Fruit fly (Drosophila melanogaster): ENCODE data around the gene Gale.

The Gale gene

dm6 chr3L:604701-605100 lies 43.7 kb upstream of the Gale start:
- TF ChIP-seq Sox15 (GFP tag; optimal IDR thresholded peaks at IDR 0.05) (no peak), dsx (GFP tag; optimal IDR thresholded peaks at IDR 0.05; ENCODE audit: poor library complexity, severe bottlenecking) (peak; percentile 89)

dm6 chr3L:606490-607327 lies 41.6 kb upstream of the Gale start, which contains the start of gene Reg-2:
TSS of gene Reg-2 (minus strand) at chr3L:606569.
- TF ChIP-seq CG32006 (GFP tag; optimal IDR thresholded peaks at IDR 0.05), result no peak
- TF ChIP-seq Met (GFP tag; optimal IDR thresholded peaks at IDR 0.05), result peak; percentile 14
- no peak for TF ChIP-seq CG9139 (GFP tag; optimal IDR thresholded peaks at IDR 0.05)
- peak; percentile 15 to 25 for TF ChIP-seq ss (GFP tag; optimal IDR thresholded peaks at IDR 0.05)
- no peak for TF ChIP-seq CG6792 (GFP tag; optimal IDR thresholded peaks at IDR 0.05)
- TF ChIP-seq svp (GFP tag), result peak; percentile 94
- TF ChIP-seq CG34406 (GFP tag; optimal IDR thresholded peaks at IDR 0.05), result no peak
- TF ChIP-seq cyc (GFP tag; optimal IDR thresholded peaks at IDR 0.05), result no peak
- peak; percentile 5 for TF ChIP-seq pdm3 (GFP tag; optimal IDR thresholded peaks at IDR 0.05)
- no peak for TF ChIP-seq Blimp-1 (GFP tag; optimal IDR thresholded peaks at IDR 0.05)
- TF ChIP-seq CG6854 (GFP tag; optimal IDR thresholded peaks at IDR 0.05), result peak; percentile 9
- TF ChIP-seq CG11294 (GFP tag; IDR thresholded peaks at IDR 0.05), result no peak
- TF ChIP-seq Eip75B (GFP tag; optimal IDR thresholded peaks at IDR 0.05), result peak; percentile 12
- TF ChIP-seq net (GFP tag; optimal IDR thresholded peaks at IDR 0.05), result no peak
- peak; percentile 14 for TF ChIP-seq CG31627 (GFP tag; optimal IDR thresholded peaks at IDR 0.05)
- peak; percentile 74 for TF ChIP-seq fkh (GFP tag; optimal IDR thresholded peaks at IDR 0.05)
- no peak for TF ChIP-seq lz (GFP tag; optimal IDR thresholded peaks at IDR 0.05)
- TF ChIP-seq Sox15 (GFP tag; optimal IDR thresholded peaks at IDR 0.05), result no peak
- peak; percentile 33 for TF ChIP-seq Eip78C (GFP tag)
- no peak for TF ChIP-seq fd85E (GFP tag; optimal IDR thresholded peaks at IDR 0.05)
- no peak for TF ChIP-seq CG3032 (tag; optimal IDR thresholded peaks at IDR 0.05)
- TF ChIP-seq Hr4 (GFP tag; optimal IDR thresholded peaks at IDR 0.05), result no peak
- peak; percentile 12 for TF ChIP-seq esn (GFP tag; optimal IDR thresholded peaks at IDR 0.05)
- no peak for TF ChIP-seq CG8319 (GFP tag; optimal IDR thresholded peaks at IDR 0.05)
- peak; percentile 88 for TF ChIP-seq dsx (GFP tag; optimal IDR thresholded peaks at IDR 0.05; ENCODE audit: poor library complexity, severe bottlenecking)
- TF ChIP-seq Lpt (GFP tag; optimal IDR thresholded peaks at IDR 0.05), result no peak
- no peak for TF ChIP-seq CG15336 (GFP tag; IDR thresholded peaks at IDR 0.05)
- TF ChIP-seq CG1621 (tag; optimal IDR thresholded peaks at IDR 0.05), result peak; percentile 15
- TF ChIP-seq Sox14 (GFP tag; optimal IDR thresholded peaks at IDR 0.05), result peak; percentile 31
- TF ChIP-seq spab (GFP tag; optimal IDR thresholded peaks at IDR 0.05), result no peak
- TF ChIP-seq CG8119 (GFP tag; IDR thresholded peaks at IDR 0.05), result no peak
- TF ChIP-seq CG8632 (GFP tag; optimal IDR thresholded peaks at IDR 0.05), result no peak
- no peak for TF ChIP-seq topi (GFP tag; optimal IDR thresholded peaks at IDR 0.05)
- TF ChIP-seq Hr39 (GFP tag; optimal IDR thresholded peaks at IDR 0.05), result peak; percentile 3
- no peak for TF ChIP-seq Ets21C (GFP tag; optimal IDR thresholded peaks at IDR 0.05)
- no peak for TF ChIP-seq Ets96B (tag; optimal IDR thresholded peaks at IDR 0.05)
- TF ChIP-seq CG6276 (GFP tag; optimal IDR thresholded peaks at IDR 0.05), result no peak
- TF ChIP-seq CG16779 (tag; optimal IDR thresholded peaks at IDR 0.05), result peak; percentile 29
- no peak for TF ChIP-seq CG4318 (GFP tag; optimal IDR thresholded peaks at IDR 0.05)
- TF ChIP-seq salr (GFP tag; optimal IDR thresholded peaks at IDR 0.05), result no peak
- TF ChIP-seq dac (GFP tag; optimal IDR thresholded peaks at IDR 0.05), result no peak
- TF ChIP-seq achi (GFP tag; optimal IDR thresholded peaks at IDR 0.05), result no peak
- TF ChIP-seq fd59A (GFP tag; optimal IDR thresholded peaks at IDR 0.05), result no peak

Measured in whole organism, prepupa.